Fruit fly (Drosophila melanogaster): ENCODE results near the gene CG6793.

Gene CG6793

dm6 chr3L:12053695-12054094, 11.5 kb downstream of the CG6793 start (continued):
- no peak for TF ChIP-seq CG15011 (GFP tag; optimal IDR thresholded peaks at IDR 0.05)
- TF ChIP-seq CG18619 (GFP tag; optimal IDR thresholded peaks at IDR 0.05) = no peak
- no peak for TF ChIP-seq CkIIα-i1 (GFP tag; IDR thresholded peaks at IDR 0.05)
- peak; percentile 69 for TF ChIP-seq CG10959 (GFP tag; IDR thresholded peaks at IDR 0.05)
- peak; percentile 30 for TF ChIP-seq CG8089 (GFP tag; optimal IDR thresholded peaks at IDR 0.05)
- no peak for TF ChIP-seq pros (GFP tag; optimal IDR thresholded peaks at IDR 0.05)
- no peak for TF ChIP-seq CG10565 (GFP tag; optimal IDR thresholded peaks at IDR 0.05)
- no peak for TF ChIP-seq CG8281 (tag; optimal IDR thresholded peaks at IDR 0.05)
- no peak for TF ChIP-seq CG3726 (GFP tag; IDR thresholded peaks at IDR 0.05)
- TF ChIP-seq gcm2 (GFP tag; optimal IDR thresholded peaks at IDR 0.05) = no peak
- TF ChIP-seq CG9609 (GFP tag; optimal IDR thresholded peaks at IDR 0.05) = no peak
- peak; percentile 66 for TF ChIP-seq Blimp-1 (GFP tag; optimal IDR thresholded peaks at IDR 0.05)
- no peak for TF ChIP-seq Fer3 (tag; optimal IDR thresholded peaks at IDR 0.05)
- peak; percentile 36 for TF ChIP-seq ttk (GFP tag; IDR thresholded peaks at IDR 0.05)
- no peak for TF ChIP-seq CG13894 (tag; optimal IDR thresholded peaks at IDR 0.05)
- TF ChIP-seq cg (GFP tag; optimal IDR thresholded peaks at IDR 0.05) = no peak
- no peak for TF ChIP-seq CG12104 (GFP tag; optimal IDR thresholded peaks at IDR 0.05)
- TF ChIP-seq tap (tag; optimal IDR thresholded peaks at IDR 0.05) = peak; percentile 63
- TF ChIP-seq CG1647 (GFP tag; optimal IDR thresholded peaks at IDR 0.05) = no peak
- TF ChIP-seq Rx (GFP tag; IDR thresholded peaks at IDR 0.05) = peak; percentile 34; the same call in 1 of the 2 replicates
- peak; percentile 22 for TF ChIP-seq Abd-B (GFP tag; optimal IDR thresholded peaks at IDR 0.05)
- no peak for TF ChIP-seq CG34224 (GFP tag; IDR thresholded peaks at IDR 0.05; ENCODE audit: partially characterized antibody)
- no peak for TF ChIP-seq cad (GFP tag; optimal IDR thresholded peaks at IDR 0.05)
- TF ChIP-seq mam (GFP tag; optimal IDR thresholded peaks at IDR 0.05) = no peak
- 0 out of 2 replicates have a peak, but pooled peaks have one; percentile 15 for TF ChIP-seq crol (GFP tag; IDR thresholded peaks at IDR 0.05)
- no peak for TF ChIP-seq CG4328 (GFP tag; optimal IDR thresholded peaks at IDR 0.05)
- no peak for TF ChIP-seq run (tag; optimal IDR thresholded peaks at IDR 0.05)
- peak; percentile 19 for TF ChIP-seq stwl (tag; optimal IDR thresholded peaks at IDR 0.05)
- no peak for TF ChIP-seq ERR (GFP tag; optimal IDR thresholded peaks at IDR 0.05)
- no peak for TF ChIP-seq Deaf1 (tag; optimal IDR thresholded peaks at IDR 0.05)
- no peak for TF ChIP-seq CG16779 (GFP tag; IDR thresholded peaks at IDR 0.05)
- peak; percentile 11 for TF ChIP-seq tio (GFP tag; optimal IDR thresholded peaks at IDR 0.05)
- TF ChIP-seq Antp (GFP tag; optimal IDR thresholded peaks at IDR 0.05) = peak; percentile 46
- TF ChIP-seq Nf-YA (GFP tag; IDR thresholded peaks at IDR 0.05) = peak; percentile 51; the same call in 1 of the 2 replicates
- no peak for TF ChIP-seq dm (GFP tag; optimal IDR thresholded peaks at IDR 0.05)
- no peak for TF ChIP-seq salm (tag; optimal IDR thresholded peaks at IDR 0.05)
- TF ChIP-seq CG6254 (GFP tag; optimal IDR thresholded peaks at IDR 0.05) = peak; percentile 69
- TF ChIP-seq HHEX (GFP tag; optimal IDR thresholded peaks at IDR 0.05) = no peak
- TF ChIP-seq CG4617 (GFP tag; optimal IDR thresholded peaks at IDR 0.05; ENCODE audit: borderline replicate concordance) = no peak
- TF ChIP-seq lola (GFP tag; optimal IDR thresholded peaks at IDR 0.05) = peak in 1 of 3 experiments; percentile 40
- no peak for TF ChIP-seq CG2129 (GFP tag; IDR thresholded peaks at IDR 0.05; ENCODE audit: partially characterized antibody)
- no peak for TF ChIP-seq CG1792 (GFP tag; optimal IDR thresholded peaks at IDR 0.05)
- no peak for TF ChIP-seq wek (GFP tag; optimal IDR thresholded peaks at IDR 0.05)
- peak in 1 of 3 experiments; percentile 87 for TF ChIP-seq Stat92E (GFP tag; optimal IDR thresholded peaks at IDR 0.05)
- TF ChIP-seq CG3838 (GFP tag; optimal IDR thresholded peaks at IDR 0.05) = no peak
- peak; percentile 30 for TF ChIP-seq CG17829 (tag; optimal IDR thresholded peaks at IDR 0.05)
- no peak; the same call in 1 of the 2 replicates for TF ChIP-seq slbo (GFP tag; IDR thresholded peaks at IDR 0.05)
- TF ChIP-seq rib (GFP tag; IDR thresholded peaks at IDR 0.05) = no peak
- TF ChIP-seq HLH4C (GFP tag; IDR thresholded peaks at IDR 0.05; ENCODE audit: partially characterized antibody) = no peak
- no peak for TF ChIP-seq Taf1 (GFP tag; IDR thresholded peaks at IDR 0.05)
- peak; percentile 34 for TF ChIP-seq CG4424 (GFP tag; optimal IDR thresholded peaks at IDR 0.05)
